Worm (Caenorhabditis elegans) whole organism, late embryonic: ENCODE measurements around the gene T04B2.7.

Experiments used
- C08G9.2 ChIP-seq: sonication (generic microtip); optimal IDR thresholded peaks from 2 replicates; lab custom pipeline; 2016; ENCODE audit warnings: mild to moderate bottlenecking, missing genetic modification characterization, moderate library complexity, missing compliant biosample characterization
- C38D4.7 ChIP-seq: fragments of 200-800 bp; sonication (Bioruptor generic); optimal IDR thresholded peaks from 2 replicates; lab custom pipeline; 2018; ENCODE audit warnings: mild to moderate bottlenecking, missing genetic modification characterization, moderate library complexity, missing compliant biosample characterization
- F13H6.1 ChIP-seq: sonication (generic microtip); optimal IDR thresholded peaks from 2 replicates; lab custom pipeline; 2016; ENCODE audit warnings: missing genetic modification characterization, missing compliant biosample characterization
- K02D7.2 ChIP-seq: sonication (generic microtip); optimal IDR thresholded peaks from 2 replicates; lab custom pipeline; 2017; ENCODE audit warnings: mild to moderate bottlenecking, missing genetic modification characterization, missing compliant biosample characterization
- K09A11.1 ChIP-seq: sonication (generic microtip); optimal IDR thresholded peaks from 2 replicates; lab custom pipeline; 2017; ENCODE audit warnings: antibody characterized with exemption, mild to moderate bottlenecking, missing genetic modification characterization, missing compliant biosample characterization; ENCODE audit not compliant: insufficient read depth
- ceh-18 ChIP-seq: sonication (generic microtip); optimal IDR thresholded peaks from 2 replicates; lab custom pipeline; 2016; ENCODE audit warnings: missing genetic modification characterization, missing compliant biosample characterization
- ceh-2 ChIP-seq: sonication (generic microtip); optimal IDR thresholded peaks from 2 replicates; lab custom pipeline; 2016; ENCODE audit warnings: missing genotype, missing genetic modification characterization, missing compliant biosample characterization
- ceh-22 ChIP-seq: sonication (generic microtip); optimal IDR thresholded peaks from 2 replicates; lab custom pipeline; 2017; ENCODE audit warnings: missing biosample characterization, missing genetic modification characterization
- ceh-24 ChIP-seq: sonication (generic microtip); optimal IDR thresholded peaks from 2 replicates; lab custom pipeline; 2016; ENCODE audit warnings: mild to moderate bottlenecking, missing genetic modification characterization, missing compliant biosample characterization
- ceh-30 ChIP-seq: fragments of 150-350 bp; optimal IDR thresholded peaks from 2 replicates; lab custom pipeline; 2014; ENCODE audit warnings: missing biosample characterization, missing genetic modification characterization
- ceh-31 ChIP-seq: sonication (generic microtip); optimal IDR thresholded peaks from 2 replicates; lab custom pipeline; 2016; ENCODE audit warnings: missing genetic modification characterization, missing compliant biosample characterization
- ceh-34 ChIP-seq: sonication (generic microtip); optimal IDR thresholded peaks from 2 replicates; lab custom pipeline; 2016; ENCODE audit warnings: mild to moderate bottlenecking, missing genetic modification characterization, missing compliant biosample characterization
- ceh-45 ChIP-seq: fragments of 200-800 bp; sonication (Bioruptor generic); IDR thresholded peaks from 2 replicates; pipeline ENCODE4 v1.3.6; 2022; ENCODE audit warnings: missing genetic modification reagents, missing genetic modification characterization, missing compliant biosample characterization
- ceh-48 ChIP-seq: sonication (generic microtip); optimal IDR thresholded peaks from 2 replicates; lab custom pipeline; 2016; ENCODE audit warnings: missing genetic modification characterization, inconsistent platforms, missing compliant biosample characterization
- che-1 ChIP-seq: sonication (generic microtip); optimal IDR thresholded peaks from 2 replicates; lab custom pipeline; 2016; ENCODE audit warnings: mild to moderate bottlenecking, missing genetic modification characterization, missing compliant biosample characterization
- dmd-4 ChIP-seq: sonication (generic microtip); optimal IDR thresholded peaks from 2 replicates; lab custom pipeline; 2016; ENCODE audit warnings: borderline replicate concordance, missing genetic modification characterization, missing compliant biosample characterization
- elt-2 ChIP-seq: sonication (generic microtip); optimal IDR thresholded peaks from 2 replicates; lab custom pipeline; 2016; ENCODE audit warnings: missing genetic modification reagents, missing genetic modification characterization, missing compliant biosample characterization
- elt-4 ChIP-seq: sonication (generic microtip); optimal IDR thresholded peaks from 2 replicates; lab custom pipeline; 2016; ENCODE audit warnings: missing genetic modification characterization, missing compliant biosample characterization
- fax-1 ChIP-seq: sonication (generic microtip); optimal IDR thresholded peaks from 2 replicates; lab custom pipeline; 2016; ENCODE audit warnings: missing genotype, missing genetic modification characterization, missing compliant biosample characterization
- gmeb-2 ChIP-seq: sonication (generic microtip); optimal IDR thresholded peaks from 2 replicates; lab custom pipeline; 2016; ENCODE audit warnings: missing genetic modification characterization, inconsistent platforms, missing compliant biosample characterization
- hlh-13 ChIP-seq: fragments of 200-800 bp; sonication (Bioruptor generic); optimal IDR thresholded peaks from 2 replicates; lab custom pipeline; 2018; ENCODE audit warnings: mild to moderate bottlenecking, missing genetic modification characterization, missing compliant biosample characterization
- hlh-6 ChIP-seq: sonication (generic microtip); optimal IDR thresholded peaks from 2 replicates; lab custom pipeline; 2016; ENCODE audit warnings: missing genotype, missing genetic modification characterization, missing compliant biosample characterization
- hlh-8 ChIP-seq: sonication (generic microtip); optimal IDR thresholded peaks from 2 replicates; lab custom pipeline; 2016; ENCODE audit warnings: missing genotype, missing genetic modification characterization, missing compliant biosample characterization
- lin-11 ChIP-seq: fragments of 200-800 bp; sonication (Bioruptor generic); optimal IDR thresholded peaks from 2 replicates; lab custom pipeline; 2018; ENCODE audit warnings: mild to moderate bottlenecking, missing genetic modification characterization, missing compliant biosample characterization
- odd-2 ChIP-seq: sonication (generic microtip); optimal IDR thresholded peaks from 2 replicates; lab custom pipeline; 2017; ENCODE audit warnings: antibody characterized with exemption, mild to moderate bottlenecking, missing genetic modification characterization, missing compliant biosample characterization
- pat-9 ChIP-seq: fragments of 200-800 bp; sonication (Bioruptor generic); optimal IDR thresholded peaks from 2 replicates; lab custom pipeline; 2018; ENCODE audit warnings: mild to moderate bottlenecking, missing genetic modification characterization, moderate library complexity, missing compliant biosample characterization
- pha-4 ChIP-seq: fragments of 150-350 bp; optimal IDR thresholded peaks from 2 replicates; lab custom pipeline; 2018; ENCODE audit warnings: missing biosample characterization, missing genetic modification reagents, missing genetic modification characterization
- pqm-1 ChIP-seq: sonication (generic microtip); optimal IDR thresholded peaks from 2 replicates; lab custom pipeline; 2016; ENCODE audit warnings: missing genetic modification characterization, missing compliant biosample characterization
- pros-1 ChIP-seq: fragments of 150-350 bp; optimal IDR thresholded peaks from 2 replicates; lab custom pipeline; 2014; ENCODE audit warnings: missing biosample characterization, missing genetic modification reagents, missing genetic modification characterization
- ref-2 ChIP-seq: sonication (generic microtip); optimal IDR thresholded peaks from 2 replicates; lab custom pipeline; 2016; ENCODE audit warnings: missing genetic modification characterization, missing compliant biosample characterization
- sdc-2 ChIP-seq: sonication (generic microtip); optimal IDR thresholded peaks from 2 replicates; lab custom pipeline; 2016; ENCODE audit warnings: missing genotype, missing genetic modification characterization, missing compliant biosample characterization
- sox-2 ChIP-seq: fragments of 200-800 bp; sonication (Bioruptor generic); IDR thresholded peaks from 2 replicates; pipeline ENCODE4 v1.3.6; 2022; ENCODE audit warnings: missing genetic modification reagents, missing genetic modification characterization, missing compliant biosample characterization
- tbx-2 ChIP-seq: sonication (generic microtip); optimal IDR thresholded peaks from 2 replicates; lab custom pipeline; 2016; ENCODE audit warnings: missing genetic modification characterization, missing compliant biosample characterization
- tbx-7 ChIP-seq: sonication (generic microtip); optimal IDR thresholded peaks from 2 replicates; lab custom pipeline; 2016; ENCODE audit warnings: missing genotype, missing genetic modification characterization, missing compliant biosample characterization
- unc-55 ChIP-seq: sonication (generic microtip); optimal IDR thresholded peaks from 2 replicates; lab custom pipeline; 2017; ENCODE audit warnings: missing biosample characterization, missing genetic modification reagents, missing genetic modification characterization
- zip-5 ChIP-seq: sonication (generic microtip); optimal IDR thresholded peaks from 2 replicates; lab custom pipeline; 2016; ENCODE audit warnings: missing genetic modification characterization, missing compliant biosample characterization

Gene T04B2.7

DNA sequence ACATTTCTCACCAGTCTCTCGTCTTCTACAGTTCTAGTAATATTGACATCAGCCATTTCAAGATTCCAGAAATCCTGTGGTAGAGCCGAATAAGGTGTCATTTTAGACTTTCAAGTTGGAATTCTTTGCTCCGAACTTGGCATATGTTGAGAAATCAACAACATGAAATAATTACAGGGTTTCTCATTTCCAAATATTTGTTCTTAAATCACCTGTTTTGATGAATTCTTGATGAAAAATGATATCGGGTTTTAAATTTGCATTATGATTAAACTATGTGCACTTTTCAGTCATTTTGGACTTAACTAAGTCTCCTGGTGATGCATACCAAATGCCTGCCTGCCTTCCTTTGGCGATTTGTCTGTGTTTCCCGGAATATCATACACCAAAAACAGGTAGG lies 2.5 kb downstream of the T04B2.7 start, which contains the start of gene srv-12:
srv-12 (minus strand) TSS at position 101 of the 400 bp plus-strand sequence.
- TF ChIP-seq tbx-7 (no peak), ceh-34 (no peak), lin-11 (no peak), elt-2 (tag; lab: Kevin White, UChicago) (no peak), hlh-8 (tag; lab: Kevin White, UChicago) (no peak), zip-5 (no peak), C08G9.2 (no peak), pqm-1 (tag; lab: Kevin White, UChicago) (no peak), elt-4 (tag; lab: Kevin White, UChicago) (no peak), ceh-31 (tag; lab: Kevin White, UChicago) (no peak), gmeb-2 (tag; lab: Kevin White, UChicago) (no peak), K02D7.2 (tag; lab: Kevin White, UChicago) (no peak), ceh-48 (tag; lab: Kevin White, UChicago) (no peak), ceh-45 (GFP tag; lab: Robert Waterston, UW) (no peak), ceh-30 (tag; lab: Kevin White, UChicago) (no peak), ceh-2 (tag; lab: Kevin White, UChicago) (no peak), hlh-13 (GFP tag; lab: Kevin White, UChicago) (no peak), ceh-22 (tag; lab: Kevin White, UChicago) (no peak), dmd-4 (no peak)

DNA sequence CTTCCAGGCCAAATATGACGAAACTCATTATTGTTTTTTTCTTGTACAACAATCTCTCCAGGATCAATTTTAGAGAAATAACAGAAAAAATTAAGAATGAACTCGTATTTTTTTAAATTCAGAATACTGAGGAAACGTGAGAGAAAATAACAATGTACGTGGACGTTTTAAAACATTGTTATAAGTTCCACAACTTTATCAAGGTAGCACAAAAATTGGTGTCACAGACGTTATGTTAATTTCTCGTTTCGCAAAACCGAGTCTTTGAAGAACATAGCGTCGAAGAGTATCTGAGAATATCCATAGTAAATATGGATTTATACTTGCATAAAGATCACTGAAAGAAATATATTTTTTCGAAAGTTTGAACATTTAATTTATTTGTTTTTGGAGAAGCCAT lies 5.0 kb downstream of the T04B2.7 start, which contains the start of gene T04B2.8:
T04B2.8 (minus strand) TSS at position 101 of the 400 bp plus-strand sequence.
- no peak for TF ChIP-seq ceh-18 (tag; lab: Kevin White, UChicago)
- no peak for TF ChIP-seq K09A11.1
- no peak for TF ChIP-seq tbx-2 (tag; lab: Kevin White, UChicago)
- TF ChIP-seq C38D4.7 (GFP tag; lab: Kevin White, UChicago), result no peak
- TF ChIP-seq pros-1 (tag; lab: Kevin White, UChicago), result no peak
- no peak for TF ChIP-seq K02D7.2 (tag; lab: Kevin White, UChicago)
- no peak for TF ChIP-seq unc-55
- no peak for TF ChIP-seq ref-2 (tag; lab: Kevin White, UChicago)

DNA sequence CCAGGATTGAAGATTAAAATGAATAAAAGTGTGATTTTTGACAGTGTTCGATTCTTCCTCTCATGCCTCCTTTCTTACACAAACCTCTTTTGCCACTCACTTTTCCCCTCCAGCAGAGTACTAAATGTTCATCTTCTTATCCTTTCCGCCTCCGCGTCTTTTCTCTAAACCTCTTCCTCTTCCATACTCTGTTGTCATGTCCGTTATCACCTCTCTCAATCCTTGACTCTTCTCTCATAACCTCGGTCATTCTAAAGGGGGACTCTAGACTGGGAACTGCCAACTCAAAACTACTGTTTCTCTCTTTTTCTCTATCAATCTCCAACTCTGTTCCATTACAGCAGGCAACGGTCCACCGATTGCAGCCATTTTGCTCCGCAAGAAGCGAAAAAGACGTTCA lies 7.8 kb downstream of the T04B2.7 start:
- TF ChIP-seq pros-1 (tag; lab: Kevin White, UChicago) (no peak), unc-55 (no peak), ceh-31 (tag; lab: Kevin White, UChicago) (no peak), elt-4 (tag; lab: Kevin White, UChicago) (no peak), pha-4 (tag; lab: Kevin White, UChicago) (no peak), lin-11 (no peak), che-1 (tag; lab: Kevin White, UChicago) (no peak), C08G9.2 (no peak), dmd-4 (no peak), ceh-34 (no peak), pat-9 (no peak), ceh-45 (GFP tag; lab: Robert Waterston, UW) (no peak), ceh-2 (tag; lab: Kevin White, UChicago) (no peak)

DNA sequence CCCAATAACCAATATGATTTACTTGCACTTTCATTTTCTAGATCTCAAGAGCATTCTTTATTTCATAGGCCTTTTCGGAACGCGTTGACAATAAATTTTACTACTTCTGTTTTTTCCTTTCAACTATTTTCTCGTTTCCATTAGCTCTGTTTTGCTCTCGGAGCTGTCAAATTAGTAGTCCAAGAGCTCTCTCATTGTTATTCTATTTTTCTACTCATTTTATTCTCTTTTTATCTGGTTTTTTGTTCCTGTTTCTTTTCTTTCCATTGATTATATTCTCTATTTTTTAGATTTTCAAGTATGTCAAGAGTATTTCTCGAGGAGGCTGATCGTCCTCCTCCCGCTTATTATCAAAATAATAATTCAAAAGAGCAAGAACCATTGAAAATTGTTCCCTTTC lies 8.9 kb downstream of the T04B2.7 start, which contains the start of gene T04B2.3:
T04B2.3 (plus strand) TSS at position 301 of the 400 bp plus-strand sequence.
- no peak for TF ChIP-seq ceh-48 (tag; lab: Kevin White, UChicago)
- no peak for TF ChIP-seq hlh-6 (tag; lab: Kevin White, UChicago)

DNA sequence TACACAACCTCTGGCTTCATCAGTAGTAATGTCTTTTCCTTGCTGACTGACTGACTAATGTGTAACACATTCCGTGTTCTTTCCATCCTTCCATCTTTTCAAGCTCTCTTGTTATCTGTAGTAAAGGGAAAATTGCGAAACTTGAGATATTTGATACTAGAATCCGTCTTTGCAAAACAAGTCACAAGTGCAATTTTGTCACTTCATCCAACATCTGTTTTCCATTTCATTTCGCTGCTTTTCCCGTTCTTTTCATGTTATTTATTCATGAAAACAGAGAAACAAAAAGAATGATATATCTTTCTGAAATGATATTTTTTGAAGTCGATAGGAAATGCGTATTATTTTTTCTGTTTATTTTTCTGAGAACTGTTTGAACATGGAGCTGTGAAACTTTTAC lies 10.0 kb downstream of the T04B2.7 start:
- TF ChIP-seq pha-4 (tag; lab: Kevin White, UChicago) (no peak), sdc-2 (tag; lab: Kevin White, UChicago) (no peak), ceh-24 (tag; lab: Kevin White, UChicago) (no peak), odd-2 (tag; lab: Kevin White, UChicago) (no peak), fax-1 (tag; lab: Kevin White, UChicago) (no peak), ceh-31 (tag; lab: Kevin White, UChicago) (no peak), C38D4.7 (GFP tag; lab: Kevin White, UChicago) (no peak), F13H6.1 (no peak), elt-2 (tag; lab: Kevin White, UChicago) (no peak), sox-2 (GFP tag; lab: Robert Waterston, UW) (no peak)
